Fruit fly (Drosophila melanogaster) S2 (cell line): ENCODE measurements around the gene CG10514.

ENCODE experiments used
- CG8478 ChIP-seq: fragments of >200 bp; optimal IDR thresholded peaks from 2 replicates; lab custom pipeline; 2018
- CTCF ChIP-seq, 2 experiments: fragments of >200 bp; optimal IDR thresholded peaks; 2 replicates each; lab custom pipeline; 2018

The CG10514 gene

dm6 chr3R:25303857-25304440 lies 24.3 kb upstream of the CG10514 start, which contains the start of gene CG31436:
CG31436 (plus strand) TSS chr3R:25304137.
- TF ChIP-seq CTCF (optimal IDR thresholded peaks at IDR 0.05; lab: Kevin White, UChicago) (no peak), CG8478 (no peak)

- TF ChIP-seq CTCF (optimal IDR thresholded peaks at IDR 0.05; lab: Kevin White, UChicago) = no peak
- TF ChIP-seq CG8478 = no peak
Measured at dm6 chr3R:25302239-25302638, 22.6 kb upstream of the CG10514 start, which contains the start of gene CG31370. CG31370 (plus strand) TSS chr3R:25302464.

DNA sequence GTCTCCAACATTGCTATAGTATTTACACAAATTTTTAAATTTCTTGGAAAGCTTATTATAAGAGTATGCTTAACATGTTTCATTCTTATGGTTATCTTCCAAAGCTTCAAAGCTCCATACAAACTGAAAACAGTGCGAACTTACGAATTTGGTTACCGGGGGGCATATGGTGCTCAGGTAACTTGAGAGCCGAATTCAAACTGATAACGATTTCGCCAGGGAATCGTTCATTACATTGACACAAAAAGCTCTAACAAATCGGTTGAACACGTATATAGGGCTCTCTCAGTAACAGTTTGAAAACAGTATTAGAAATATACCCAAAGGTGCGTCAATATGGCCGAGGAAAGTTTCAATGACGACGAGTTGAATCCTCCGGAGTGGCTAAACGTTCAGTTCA lies 20.9 kb upstream of the CG10514 start, which contains the start of gene CG13659:
Gene CG13659 (plus strand): TSS at position 317 of the 400 bp plus-strand sequence.
- TF ChIP-seq CG8478 = no peak
- no peak for TF ChIP-seq CTCF (optimal IDR thresholded peaks at IDR 0.05; lab: Kevin White, UChicago)

- TF ChIP-seq CTCF (optimal IDR thresholded peaks at IDR 0.05; lab: Kevin White, UChicago) = no peak
- no peak for TF ChIP-seq CG8478
Measured at dm6 chr3R:25299507-25299964, 19.9 kb upstream of the CG10514 start, which contains the start of gene CG31288. CG31288 (minus strand) TSS chr3R:25299557.

dm6 chr3R:25297678-25298077 lies 18.0 kb upstream of the CG10514 start, which contains the start of gene CG31097:
CG31097 (minus strand) TSS chr3R:25297778.
- no peak for TF ChIP-seq CG8478
- TF ChIP-seq CTCF (optimal IDR thresholded peaks at IDR 0.05; lab: Kevin White, UChicago) = no peak

- TF ChIP-seq CG8478 (no peak), CTCF (optimal IDR thresholded peaks at IDR 0.05; lab: Kevin White, UChicago) (no peak)
Measured at dm6 chr3R:25295320-25296020, 15.8 kb upstream of the CG10514 start, which contains the start of gene CG31102. CG31102 (minus strand) TSS chr3R:25295594.

dm6 chr3R:25292864-25293284 lies 13.2 kb upstream of the CG10514 start, which contains the start of gene CG31098:
CG31098 (minus strand) TSS chr3R:25292977.
- TF ChIP-seq CTCF (optimal IDR thresholded peaks at IDR 0.05; lab: Kevin White, UChicago) (no peak), CG8478 (no peak)

DNA sequence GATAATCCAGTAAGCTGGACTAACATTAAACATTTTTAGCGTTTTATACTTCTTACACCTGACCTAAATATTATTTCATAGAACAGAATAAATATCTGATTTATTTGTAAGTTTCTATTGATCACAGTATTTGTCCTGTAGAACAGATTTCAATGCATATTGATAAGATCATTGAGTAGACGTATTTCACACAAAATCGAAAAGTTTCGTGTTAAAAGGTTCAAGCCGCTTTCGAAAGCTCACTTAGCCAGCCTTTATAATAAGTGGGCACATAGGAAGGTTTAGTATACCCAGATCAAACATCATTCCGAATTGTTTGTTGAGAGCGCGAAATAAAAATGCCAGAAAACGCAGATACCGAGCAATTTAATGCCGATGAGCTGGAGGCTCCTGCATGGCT lies 9.9 kb upstream of the CG10514 start, which contains the start of gene CG11893:
Gene CG11893 (plus strand): TSS at position 301 of the 400 bp plus-strand sequence.
- TF ChIP-seq CG8478 (no peak), CTCF (optimal IDR thresholded peaks at IDR 0.05; lab: Kevin White, UChicago) (no peak)

DNA sequence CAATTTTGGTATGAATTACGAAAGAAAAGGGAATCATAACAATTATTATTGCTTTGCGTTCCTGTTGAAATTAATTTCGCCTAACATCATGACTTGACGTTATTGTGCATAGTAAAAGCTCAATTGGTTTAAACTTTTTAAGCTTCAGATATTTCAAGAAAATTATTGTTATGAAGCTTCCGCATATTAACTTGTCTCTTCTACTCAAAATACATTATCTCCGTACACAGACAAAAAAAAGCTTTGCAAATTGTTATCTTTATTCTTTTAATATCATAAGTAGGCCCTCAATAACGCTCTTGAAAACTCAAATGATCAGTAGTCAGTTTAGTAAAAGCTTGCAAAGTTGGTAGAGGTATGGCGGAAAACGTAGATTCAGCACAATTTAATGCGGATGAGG lies 7.5 kb upstream of the CG10514 start, which contains the start of gene CG13658:
Gene CG13658 (plus strand): TSS at position 347 of the 400 bp plus-strand sequence.
- TF ChIP-seq CTCF (optimal IDR thresholded peaks at IDR 0.05; lab: Kevin White, UChicago) (no peak), CG8478 (no peak)

- TF ChIP-seq CG8478 (no peak), CTCF (optimal IDR thresholded peaks at IDR 0.05; lab: Kevin White, UChicago) (no peak)
Measured at dm6 chr3R:25285173-25285572, 5.5 kb upstream of the CG10514 start, which contains the start of gene CG31104. CG31104 (plus strand) TSS chr3R:25285473.

dm6 chr3R:25283209-25283670 lies 3.6 kb upstream of the CG10514 start, which contains the start of gene CG31300:
CG31300 (plus strand) TSS chr3R:25283620.
- TF ChIP-seq CTCF (optimal IDR thresholded peaks at IDR 0.05; lab: Kevin White, UChicago) = no peak
- no peak for TF ChIP-seq CG8478

- TF ChIP-seq CTCF (optimal IDR thresholded peaks at IDR 0.05; lab: Kevin White, UChicago) (no peak), CG8478 (no peak)
Measured at dm6 chr3R:25281165-25281564, 1.5 kb upstream of the CG10514 start, which contains the start of gene CG11892. CG11892 (plus strand) TSS chr3R:25281548.

dm6 chr3R:25277112-25277511 lies 2.5 kb downstream of the CG10514 start, which contains the start of gene CG10513:
CG10513 (minus strand) TSS chr3R:25277212.
- TF ChIP-seq CG8478 (no peak), CTCF (optimal IDR thresholded peaks at IDR 0.05; lab: Kevin White, UChicago) (no peak)

DNA sequence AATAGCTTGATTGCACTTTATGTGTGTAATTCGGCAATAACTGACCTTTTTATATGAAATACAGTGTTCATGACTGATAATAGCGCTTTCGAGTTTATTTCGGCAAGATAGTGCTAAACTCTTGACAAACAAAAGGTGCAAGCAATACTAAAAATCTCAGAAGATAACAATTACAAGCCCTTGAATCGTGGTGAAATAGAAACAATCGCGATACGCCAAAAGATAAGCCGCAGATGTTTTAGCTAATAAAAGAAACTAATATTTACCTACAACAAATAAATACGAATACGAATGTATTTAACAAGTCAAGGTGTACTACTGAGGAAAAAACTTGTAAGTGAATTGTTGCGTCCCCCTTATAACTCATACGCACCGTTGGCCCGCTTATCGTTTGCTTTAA lies 4.4 kb downstream of the CG10514 start:
- TF ChIP-seq CG8478 = no peak

dm6 chr3R:25273537-25273936 lies 6.1 kb downstream of the CG10514 start, which contains the start of gene CG11878:
CG11878 (plus strand) TSS chr3R:25273837.
- TF ChIP-seq CG8478 (no peak), CTCF (optimal IDR thresholded peaks at IDR 0.05; lab: Kevin White, UChicago) (no peak)
